Worm (Caenorhabditis elegans) whole organism, L1 larva: ENCODE data around the gene C32D5.4.

Experiments
- C04F5.9 ChIP-seq: sonication (generic microtip); optimal IDR thresholded peaks from 2 replicates; lab custom pipeline; 2016; ENCODE audit warnings: missing genetic modification characterization, missing compliant biosample characterization
- C16A3.4 ChIP-seq: fragments of 150-350 bp; optimal IDR thresholded peaks from 2 replicates; lab custom pipeline; 2014; ENCODE audit warnings: missing biosample characterization, missing genetic modification characterization
- C34B4.2 ChIP-seq: sonication (generic microtip); optimal IDR thresholded peaks from 2 replicates; lab custom pipeline; 2017; ENCODE audit warnings: mild to moderate bottlenecking, missing genetic modification characterization, missing compliant biosample characterization
- F16B12.6 ChIP-seq: fragments of 150-350 bp; optimal IDR thresholded peaks from 2 replicates; lab custom pipeline; 2014; ENCODE audit warnings: missing biosample characterization, missing genetic modification characterization
- blmp-1 ChIP-seq: fragments of 150-350 bp; optimal IDR thresholded peaks from 2 replicates; lab custom pipeline; 2014; ENCODE audit warnings: missing biosample characterization, missing genetic modification characterization
- ceh-63 ChIP-seq: fragments of 200-800 bp; sonication (Bioruptor generic); optimal IDR thresholded peaks from 2 replicates; lab custom pipeline; 2018; ENCODE audit warnings: mild to moderate bottlenecking, missing genetic modification characterization, missing compliant biosample characterization
- ceh-8 ChIP-seq: fragments of 200-800 bp; sonication (Bioruptor generic); optimal IDR thresholded peaks from 2 replicates; lab custom pipeline; 2018; ENCODE audit warnings: mild to moderate bottlenecking, missing genetic modification characterization, moderate library complexity, missing compliant biosample characterization
- ceh-82 ChIP-seq, 3 experiments: fragments of 150-350 bp in 1 of 3; sonication (generic microtip) in 2 of 3; optimal IDR thresholded peaks; 2 replicates each; lab custom pipeline; 2014 to 2017; ENCODE audit warnings: missing biosample characterization in 3 of 3, missing genetic modification characterization in 3 of 3
- efl-3 ChIP-seq: fragments of 200-800 bp; sonication (Bioruptor generic); optimal IDR thresholded peaks from 2 replicates; lab custom pipeline; 2018; ENCODE audit warnings: mild to moderate bottlenecking, missing genetic modification characterization, missing compliant biosample characterization
- elt-3 ChIP-seq, 6 experiments: fragments of 150-350 bp in 1 of 6; sonication (generic microtip); optimal IDR thresholded peaks; 2 replicates each; lab custom pipeline; 2017 to 2018; ENCODE audit warnings: missing biosample characterization in 6 of 6, missing genetic modification characterization in 6 of 6, inconsistent platforms in 1 of 6
- fkh-10 ChIP-seq: sonication (generic microtip); optimal IDR thresholded peaks from 2 replicates; lab custom pipeline; 2017; ENCODE audit warnings: missing biosample characterization, missing genetic modification reagents, missing genetic modification characterization
- fkh-4 ChIP-seq: sonication (generic microtip); optimal IDR thresholded peaks from 2 replicates; lab custom pipeline; 2016; ENCODE audit warnings: missing compliant biosample characterization, missing genetic modification characterization, borderline replicate concordance
- fkh-8 ChIP-seq: sonication (generic microtip); optimal IDR thresholded peaks from 2 replicates; lab custom pipeline; 2016; ENCODE audit warnings: mild to moderate bottlenecking, missing genetic modification characterization, missing compliant biosample characterization
- grh-1 ChIP-seq: fragments of 200-800 bp; sonication (Bioruptor generic); IDR thresholded peaks from 2 replicates; pipeline ENCODE4 v1.3.6; 2022; ENCODE audit warnings: missing genetic modification reagents, missing genetic modification characterization, missing compliant biosample characterization
- irx-1 ChIP-seq: sonication (generic microtip); optimal IDR thresholded peaks from 2 replicates; lab custom pipeline; 2016; ENCODE audit warnings: missing genetic modification characterization, missing compliant biosample characterization
- isw-1 ChIP-seq: fragments of 200-800 bp; sonication (Bioruptor generic); IDR thresholded peaks from 2 replicates; pipeline ENCODE4 v1.3.6; 2022; ENCODE audit warnings: missing genetic modification characterization, missing compliant biosample characterization
- lin-13 ChIP-seq: fragments of 150-350 bp; optimal IDR thresholded peaks from 2 replicates; lab custom pipeline; 2014; ENCODE audit warnings: missing biosample characterization, missing genetic modification reagents, missing genetic modification characterization
- lin-14 ChIP-seq: fragments of 200-800 bp; sonication (Bioruptor generic); optimal IDR thresholded peaks from 2 replicates; lab custom pipeline; 2018; ENCODE audit warnings: mild to moderate bottlenecking, missing genetic modification characterization, moderate library complexity, missing compliant biosample characterization
- lin-15B ChIP-seq: fragments of 150-350 bp; sonication (generic microtip); optimal IDR thresholded peaks from 3 replicates; lab custom pipeline; 2014; ENCODE audit warnings: missing biosample characterization, missing genetic modification characterization
- lin-35 ChIP-seq, 2 experiments: fragments of 150-350 bp; optimal IDR thresholded peaks; 2 replicates each; lab custom pipeline; 2014; ENCODE audit warnings: missing biosample characterization in 2 of 2, missing genetic modification characterization in 2 of 2, missing genetic modification reagents in 2 of 2
- lin-39 ChIP-seq: fragments of 150-350 bp; optimal IDR thresholded peaks from 2 replicates; lab custom pipeline; 2014; ENCODE audit warnings: missing biosample characterization, missing genetic modification reagents, missing genetic modification characterization
- lir-3 ChIP-seq: sonication (generic microtip); optimal IDR thresholded peaks from 2 replicates; lab custom pipeline; 2016; ENCODE audit warnings: mild to moderate bottlenecking, missing genetic modification characterization, moderate library complexity, missing compliant biosample characterization; ENCODE audit not compliant: poor library complexity
- lsy-2 ChIP-seq, 2 experiments: fragments of 150-350 bp; optimal IDR thresholded peaks; 2 replicates each; lab custom pipeline; 2014; ENCODE audit warnings: missing biosample characterization in 2 of 2, missing genetic modification characterization in 2 of 2
- mab-9 ChIP-seq: fragments of 200-800 bp; sonication (Bioruptor generic); IDR thresholded peaks from 2 replicates; pipeline ENCODE4 v1.3.6; 2022; ENCODE audit warnings: missing genetic modification reagents, missing genetic modification characterization, missing compliant biosample characterization
- mef-2 ChIP-seq: fragments of 150-350 bp; optimal IDR thresholded peaks from 2 replicates; lab custom pipeline; 2014; ENCODE audit warnings: missing biosample characterization, missing genetic modification characterization
- nhr-11 ChIP-seq: fragments of 150-350 bp; optimal IDR thresholded peaks from 2 replicates; lab custom pipeline; 2014; ENCODE audit warnings: missing biosample characterization, missing genetic modification characterization
- nhr-12 ChIP-seq: sonication (generic microtip); optimal IDR thresholded peaks from 2 replicates; lab custom pipeline; 2017; ENCODE audit warnings: missing biosample characterization, missing genetic modification characterization
- nhr-237 ChIP-seq: fragments of 150-350 bp; optimal IDR thresholded peaks from 2 replicates; lab custom pipeline; 2014; ENCODE audit warnings: missing biosample characterization, missing genetic modification characterization
- nhr-47 ChIP-seq: sonication (generic microtip); optimal IDR thresholded peaks from 2 replicates; lab custom pipeline; 2016; ENCODE audit warnings: mild to moderate bottlenecking, missing genetic modification characterization, moderate library complexity, missing compliant biosample characterization
- nhr-76 ChIP-seq: sonication (generic microtip); optimal IDR thresholded peaks from 2 replicates; lab custom pipeline; 2017; ENCODE audit warnings: missing biosample characterization, missing genetic modification characterization
- nhr-84 ChIP-seq: sonication (generic microtip); optimal IDR thresholded peaks from 2 replicates; lab custom pipeline; 2017; ENCODE audit warnings: missing biosample characterization, missing genetic modification characterization
- nhr-85 ChIP-seq: sonication (generic microtip); peaks from one replicate; lab custom pipeline; 2016; ENCODE audit warnings: missing genetic modification characterization, inconsistent platforms, missing compliant biosample characterization
- nhr-90 ChIP-seq: sonication (generic microtip); optimal IDR thresholded peaks from 2 replicates; lab custom pipeline; 2016; ENCODE audit warnings: mild to moderate bottlenecking, missing genetic modification characterization, missing compliant biosample characterization; ENCODE audit not compliant: poor library complexity
- pag-3 ChIP-seq: sonication (generic microtip); optimal IDR thresholded peaks from 2 replicates; lab custom pipeline; 2017; ENCODE audit warnings: missing genetic modification characterization, mild to moderate bottlenecking, missing compliant biosample characterization, antibody characterized with exemption, borderline replicate concordance; ENCODE audit not compliant: insufficient read depth
- pqm-1 ChIP-seq: sonication (generic microtip); optimal IDR thresholded peaks from 3 replicates; lab custom pipeline; 2017; ENCODE audit warnings: missing biosample characterization, missing genetic modification characterization
- rnt-1 ChIP-seq: sonication (generic microtip); optimal IDR thresholded peaks from 2 replicates; lab custom pipeline; 2016; ENCODE audit warnings: mild to moderate bottlenecking, missing genetic modification characterization, moderate library complexity, missing compliant biosample characterization
- snu-23 ChIP-seq: sonication (generic microtip); optimal IDR thresholded peaks from 2 replicates; lab custom pipeline; 2016; ENCODE audit warnings: missing genetic modification characterization, missing compliant biosample characterization
- sox-4 ChIP-seq: sonication (generic microtip); optimal IDR thresholded peaks from 2 replicates; lab custom pipeline; 2016; ENCODE audit warnings: missing genetic modification characterization, missing compliant biosample characterization
- sup-37 ChIP-seq: fragments of 200-800 bp; sonication (Bioruptor generic); optimal IDR thresholded peaks from 2 replicates; lab custom pipeline; 2018; ENCODE audit warnings: mild to moderate bottlenecking, missing genetic modification characterization, missing compliant biosample characterization
- tbx-2 ChIP-seq: sonication (generic microtip); optimal IDR thresholded peaks from 2 replicates; lab custom pipeline; 2016; ENCODE audit warnings: missing genetic modification characterization, missing compliant biosample characterization
- tlp-1 ChIP-seq: fragments of 150-350 bp; optimal IDR thresholded peaks from 2 replicates; lab custom pipeline; 2014; ENCODE audit warnings: missing biosample characterization, missing genetic modification characterization
- unc-98 ChIP-seq: fragments of 200-800 bp; sonication (Bioruptor generic); IDR thresholded peaks from 2 replicates; pipeline ENCODE4 v1.3.6; 2022; ENCODE audit warnings: missing genetic modification characterization, missing compliant biosample characterization
- vab-15 ChIP-seq: sonication (generic microtip); optimal IDR thresholded peaks from 2 replicates; lab custom pipeline; 2017; ENCODE audit warnings: missing genotype, mild to moderate bottlenecking, missing genetic modification characterization, missing compliant biosample characterization
- xbp-1 ChIP-seq: sonication (generic microtip); optimal IDR thresholded peaks from 2 replicates; lab custom pipeline; 2016; ENCODE audit warnings: missing genetic modification characterization, missing compliant biosample characterization
- zip-4 ChIP-seq: fragments of 200-800 bp; sonication (Bioruptor generic); optimal IDR thresholded peaks from 2 replicates; lab custom pipeline; 2018; ENCODE audit warnings: mild to moderate bottlenecking, missing genetic modification characterization, moderate library complexity, missing compliant biosample characterization
- ztf-11 ChIP-seq, 2 experiments: sonication (generic microtip); optimal IDR thresholded peaks; 2 replicates each; lab custom pipeline; 2016 to 2017; ENCODE audit warnings: missing genetic modification characterization in 2 of 2, missing biosample characterization in 1 of 2, missing compliant biosample characterization in 1 of 2

The C32D5.4 gene

ce11 chrII:6360822-6361221, 37.9 kb upstream of the C32D5.4 start, which contains the start of gene K10B2.4 (continued):
- TF ChIP-seq lin-14 (GFP tag; lab: Kevin White, UChicago) (peak; percentile 82), lin-35 (GFP tag; optimal IDR thresholded peaks at IDR 0.05; lab: Kevin White, UChicago) (peak; percentile 70 to 87), tlp-1 (tag; lab: Kevin White, UChicago) (no peak), fkh-8 (tag; lab: Kevin White, UChicago) (peak; percentile 6), lin-13 (GFP tag; lab: Kevin White, UChicago) (peak; percentile 65), ztf-11 (tag; optimal IDR thresholded peaks at IDR 0.05; lab: Kevin White, UChicago) (no peak), C34B4.2 (tag; lab: Kevin White, UChicago) (no peak), lir-3 (tag; lab: Kevin White, UChicago) (peak; percentile 3), sox-4 (no peak), fkh-4 (no peak), nhr-12 (tag; lab: Kevin White, UChicago) (no peak), tbx-2 (tag; lab: Kevin White, UChicago) (peak; percentile 62), grh-1 (GFP tag; lab: Robert Waterston, UW) (0 out of 2 replicates have a peak, but pooled peaks have one; percentile 34), elt-3 (tag; optimal IDR thresholded peaks at IDR 0.05; lab: Kevin White, UChicago) (peak in 1 of 6 experiments; percentile 37), F16B12.6 (peak; percentile 14), ceh-8 (no peak), sup-37 (GFP tag; lab: Kevin White, UChicago) (no peak), ceh-63 (GFP tag; lab: Kevin White, UChicago) (no peak), rnt-1 (tag; lab: Kevin White, UChicago) (peak; percentile 78), lin-39 (tag; lab: Kevin White, UChicago) (peak; percentile 15), efl-3 (GFP tag; lab: Kevin White, UChicago) (no peak), snu-23 (GFP tag; lab: Kevin White, UChicago) (peak; percentile 83), nhr-85 (tag; lab: Kevin White, UChicago) (peak; percentile 2), nhr-47 (tag; lab: Kevin White, UChicago) (peak; percentile 74), nhr-237 (tag; lab: Kevin White, UChicago) (no peak), nhr-84 (tag; lab: Kevin White, UChicago) (no peak), nhr-11 (tag; lab: Kevin White, UChicago) (no peak), C04F5.9 (tag; lab: Kevin White, UChicago) (peak; percentile 5), lin-15B (tag; lab: Kevin White, UChicago) (peak; percentile 12), mef-2 (tag; lab: Kevin White, UChicago) (no peak), lsy-2 (tag; optimal IDR thresholded peaks at IDR 0.05; lab: Kevin White, UChicago) (peak; percentile 72 to 85), pag-3 (tag; lab: Kevin White, UChicago) (no peak), zip-4 (GFP tag; lab: Kevin White, UChicago) (no peak), unc-98 (no peak), fkh-10 (no peak), irx-1 (tag; lab: Kevin White, UChicago) (peak; percentile 23), mab-9 (GFP tag; lab: Robert Waterston, UW) (no peak), blmp-1 (tag; lab: Kevin White, UChicago) (peak; percentile 94), xbp-1 (tag; lab: Kevin White, UChicago) (peak; percentile 66), vab-15 (tag; lab: Kevin White, UChicago) (no peak), isw-1 (GFP tag; lab: Robert Waterston, UW) (no peak), ceh-82 (tag; optimal IDR thresholded peaks at IDR 0.05; lab: Kevin White, UChicago) (peak; percentile 35 to 50 (median 40)), nhr-76 (tag; lab: Kevin White, UChicago) (no peak), C16A3.4 (peak; percentile 78), pqm-1 (tag; lab: Kevin White, UChicago) (no peak), nhr-90 (tag; lab: Kevin White, UChicago) (peak; percentile 54)
